Worm (Caenorhabditis elegans) whole organism, L3 larva: ENCODE data around the gene gpr-1.

Experiments used
- R02D3.7 ChIP-seq: fragments of 150-350 bp; optimal IDR thresholded peaks from 2 replicates; lab custom pipeline; 2014; ENCODE audit warnings: missing biosample characterization, missing genetic modification characterization
- ZK546.5 ChIP-seq: sonication (generic microtip); optimal IDR thresholded peaks from 2 replicates; lab custom pipeline; 2017; ENCODE audit warnings: missing biosample characterization, missing genetic modification characterization
- aly-2 ChIP-seq: fragments of 150-350 bp; optimal IDR thresholded peaks from 2 replicates; lab custom pipeline; 2014; ENCODE audit warnings: missing biosample characterization, missing genetic modification characterization
- ceh-16 ChIP-seq: sonication (generic microtip); optimal IDR thresholded peaks from 2 replicates; lab custom pipeline; 2017; ENCODE audit warnings: missing biosample characterization, missing genetic modification characterization
- ceh-28 ChIP-seq: fragments of 150-350 bp; optimal IDR thresholded peaks from 2 replicates; lab custom pipeline; 2014; ENCODE audit warnings: missing biosample characterization, missing genetic modification reagents, missing genetic modification characterization
- ceh-82 ChIP-seq: fragments of 150-350 bp; optimal IDR thresholded peaks from 2 replicates; lab custom pipeline; 2014; ENCODE audit warnings: missing biosample characterization, missing genetic modification characterization
- daf-12 ChIP-seq: fragments of 150-350 bp; optimal IDR thresholded peaks from 2 replicates; lab custom pipeline; 2014; ENCODE audit warnings: missing biosample characterization, missing genetic modification reagents, missing genetic modification characterization
- egl-27 ChIP-seq: sonication (generic microtip); optimal IDR thresholded peaks from 4 replicates; lab custom pipeline; 2017; ENCODE audit warnings: missing biosample characterization, missing genetic modification reagents, missing genetic modification characterization
- elt-1 ChIP-seq: fragments of 150-350 bp; optimal IDR thresholded peaks from 2 replicates; lab custom pipeline; 2014; ENCODE audit warnings: missing biosample characterization, missing genetic modification characterization
- elt-2 ChIP-seq: sonication (generic microtip); optimal IDR thresholded peaks from 2 replicates; lab custom pipeline; 2016; ENCODE audit warnings: missing genetic modification reagents, mild to moderate bottlenecking, missing genetic modification characterization, missing compliant biosample characterization
- elt-3 ChIP-seq, 3 experiments: fragments of 150-350 bp in 1 of 3; sonication (generic microtip) in 2 of 3; optimal IDR thresholded peaks; 2 replicates in 2 of 3; 4 replicates in 1 of 3; lab custom pipeline; 2014 to 2017; ENCODE audit warnings: missing biosample characterization in 3 of 3, missing genetic modification characterization in 3 of 3
- eor-1 ChIP-seq, 2 experiments: fragments of 150-350 bp; optimal IDR thresholded peaks; 2 replicates each; lab custom pipeline; 2014 to 2018; ENCODE audit warnings: missing biosample characterization in 2 of 2, missing genetic modification characterization in 2 of 2
- fkh-10 ChIP-seq: sonication (generic microtip); optimal IDR thresholded peaks from 2 replicates; lab custom pipeline; 2017; ENCODE audit warnings: missing biosample characterization, missing genetic modification reagents, missing genetic modification characterization
- fkh-2 ChIP-seq: fragments of 150-350 bp; optimal IDR thresholded peaks from 2 replicates; lab custom pipeline; 2014; ENCODE audit warnings: missing biosample characterization, missing genetic modification reagents, missing genetic modification characterization
- lin-15B ChIP-seq: fragments of 150-350 bp; optimal IDR thresholded peaks from 2 replicates; lab custom pipeline; 2014; ENCODE audit warnings: missing biosample characterization, missing genetic modification characterization
- lin-39 ChIP-seq: fragments of 150-350 bp; optimal IDR thresholded peaks from 2 replicates; lab custom pipeline; 2018; ENCODE audit warnings: missing biosample characterization, missing genetic modification reagents, missing genetic modification characterization
- lsy-12 ChIP-seq: sonication (generic microtip); optimal IDR thresholded peaks from 2 replicates; lab custom pipeline; 2016; ENCODE audit warnings: mild to moderate bottlenecking, missing genetic modification characterization, missing compliant biosample characterization
- mdl-1 ChIP-seq: fragments of 150-350 bp; optimal IDR thresholded peaks from 2 replicates; lab custom pipeline; 2014; ENCODE audit warnings: missing biosample characterization, missing genetic modification characterization
- nfya-1 ChIP-seq: sonication (generic microtip); optimal IDR thresholded peaks from 2 replicates; lab custom pipeline; 2017; ENCODE audit warnings: missing genetic modification characterization, mild to moderate bottlenecking, missing compliant biosample characterization, antibody characterized with exemption, moderate library complexity; ENCODE audit not compliant: insufficient read depth
- nhr-23 ChIP-seq: fragments of 150-350 bp; optimal IDR thresholded peaks from 2 replicates; lab custom pipeline; 2014; ENCODE audit warnings: missing biosample characterization, missing genetic modification reagents, missing genetic modification characterization
- nhr-237 ChIP-seq: fragments of 150-350 bp; optimal IDR thresholded peaks from 2 replicates; lab custom pipeline; 2014; ENCODE audit warnings: missing biosample characterization, missing genetic modification characterization
- nhr-25 ChIP-seq: sonication (generic microtip); optimal IDR thresholded peaks from 2 replicates; lab custom pipeline; 2017; ENCODE audit warnings: missing biosample characterization, missing genetic modification characterization
- nhr-28 ChIP-seq: fragments of 150-350 bp; optimal IDR thresholded peaks from 2 replicates; lab custom pipeline; 2014; ENCODE audit warnings: missing biosample characterization, missing genetic modification characterization
- nhr-67 ChIP-seq: fragments of 150-350 bp; optimal IDR thresholded peaks from 2 replicates; lab custom pipeline; 2014; ENCODE audit warnings: missing biosample characterization, missing genetic modification characterization
- nhr-76 ChIP-seq: fragments of 150-350 bp; sonication (generic microtip); optimal IDR thresholded peaks from 5 replicates; lab custom pipeline; 2014; ENCODE audit warnings: missing biosample characterization, missing genetic modification characterization
- nhr-77 ChIP-seq: fragments of 150-350 bp; optimal IDR thresholded peaks from 2 replicates; lab custom pipeline; 2014; ENCODE audit warnings: missing biosample characterization, missing genetic modification characterization
- pha-4 ChIP-seq: fragments of 150-350 bp; optimal IDR thresholded peaks from 2 replicates; lab custom pipeline; 2014; ENCODE audit warnings: missing biosample characterization, missing genetic modification reagents, missing genetic modification characterization
- sea-2 ChIP-seq: fragments of 150-350 bp; sonication (generic microtip); optimal IDR thresholded peaks from 4 replicates; lab custom pipeline; 2014; ENCODE audit warnings: missing biosample characterization, missing genetic modification reagents, missing genetic modification characterization
- skn-1 ChIP-seq: fragments of 150-350 bp; optimal IDR thresholded peaks from 2 replicates; lab custom pipeline; 2014; ENCODE audit warnings: missing biosample characterization, missing genetic modification characterization
- unc-39 ChIP-seq: sonication (generic microtip); optimal IDR thresholded peaks from 4 replicates; lab custom pipeline; 2017; ENCODE audit warnings: missing biosample characterization, missing genetic modification characterization
- unc-62 ChIP-seq: fragments of 150-350 bp; sonication (generic microtip); optimal IDR thresholded peaks from 4 replicates; lab custom pipeline; 2014; ENCODE audit warnings: missing biosample characterization, missing genetic modification reagents, missing genetic modification characterization
- zag-1 ChIP-seq: fragments of 150-350 bp; optimal IDR thresholded peaks from 2 replicates; lab custom pipeline; 2014; ENCODE audit warnings: missing biosample characterization, missing genetic modification characterization

Gene gpr-1

ce11 chrIII:8628405-8628982 lies at the start of gene gpr-1, which contains the start of gene polk-1:
Gene gpr-1, plus strand, starts transcription at chrIII:8628932.
Gene polk-1, minus strand, starts transcription at chrIII:8628590.
- TF ChIP-seq lin-39 (tag; lab: Kevin White, UChicago) (peak; percentile 6), nfya-1 (tag; lab: Kevin White, UChicago) (peak; percentile 36), pha-4 (tag; lab: Kevin White, UChicago) (no peak), lin-15B (tag; lab: Kevin White, UChicago) (peak; percentile 57)
- TF ChIP-seq, all 47 proteins: peak for 3

DNA sequence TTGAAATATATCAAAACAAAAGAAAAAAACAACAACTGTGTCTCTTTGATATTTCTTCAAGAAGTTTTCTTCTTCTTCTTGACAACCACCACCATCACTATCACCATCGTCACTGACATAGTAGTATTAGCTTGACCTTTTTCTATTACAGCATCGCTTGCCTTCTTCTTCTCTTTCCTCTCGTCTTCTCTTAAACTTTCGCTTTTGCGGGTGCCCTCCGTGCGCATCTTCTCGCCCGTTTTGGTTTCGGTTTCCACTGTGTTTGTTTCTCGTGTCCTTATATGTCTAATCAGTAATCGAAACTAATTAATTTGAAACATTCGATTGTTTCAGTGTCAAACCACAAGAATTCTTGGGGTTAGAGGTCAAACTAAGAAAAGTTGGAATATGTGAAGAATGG lies 49.4 kb upstream of the gpr-1 start:
- TF ChIP-seq aly-2 (tag; lab: Kevin White, UChicago) (no peak), eor-1 (tag; optimal IDR thresholded peaks at IDR 0.05; lab: Kevin White, UChicago) (no peak), nhr-28 (tag; lab: Kevin White, UChicago) (no peak), mdl-1 (no peak), nhr-237 (no peak), egl-27 (tag; lab: Kevin White, UChicago) (no peak), nhr-23 (tag; lab: Kevin White, UChicago) (peak; percentile 11), daf-12 (tag; lab: Kevin White, UChicago) (no peak), lsy-12 (no peak), sea-2 (GFP tag; lab: Kevin White, UChicago) (no peak), nhr-25 (tag; lab: Kevin White, UChicago) (peak; percentile 83), R02D3.7 (tag; lab: Kevin White, UChicago) (no peak)

ce11 chrIII:8580802-8581201 lies 47.9 kb upstream of the gpr-1 start, which contains the start of gene doxa-1:
Gene doxa-1, plus strand, starts transcription at chrIII:8581102.
- TF ChIP-seq aly-2 (tag; lab: Kevin White, UChicago) (no peak), ceh-82 (tag; lab: Kevin White, UChicago) (no peak), elt-2 (tag; lab: Kevin White, UChicago) (no peak), R02D3.7 (tag; lab: Kevin White, UChicago) (no peak), ZK546.5 (tag; lab: Kevin White, UChicago) (no peak)

DNA sequence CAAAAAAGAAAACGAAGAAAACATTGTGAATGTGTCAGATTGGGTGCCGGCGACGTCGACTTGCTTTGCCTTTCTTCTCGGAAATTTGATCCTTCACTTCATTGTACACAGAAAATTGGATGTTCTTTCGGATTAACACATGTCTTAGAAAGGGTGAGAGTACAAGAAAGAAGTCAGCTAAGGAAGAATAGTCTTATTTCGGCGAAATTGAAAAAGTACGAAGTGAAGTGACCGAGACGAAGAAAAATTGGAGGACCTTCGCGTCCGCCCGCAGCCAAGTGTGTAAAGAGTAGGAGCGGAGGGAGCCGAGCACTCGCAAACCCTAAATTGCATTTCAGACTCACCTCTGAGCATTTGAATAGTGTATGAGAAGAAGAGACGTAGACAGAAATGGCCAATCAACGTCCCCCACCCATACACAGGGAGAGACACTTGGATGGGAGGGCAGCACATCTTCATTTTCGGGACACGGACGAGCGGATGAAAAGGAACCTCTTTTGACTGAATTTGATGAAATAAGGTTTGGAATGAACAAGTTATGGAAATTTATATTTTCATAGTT lies 40.1 kb upstream of the gpr-1 start, which contains the start of gene glr-1:
glr-1 (minus strand) TSS at position 51 of the 562 bp plus-strand sequence.
- TF ChIP-seq fkh-10 (GFP tag; lab: Kevin White, UChicago) = peak; percentile 44
- no peak for TF ChIP-seq elt-1
- peak; percentile 53 for TF ChIP-seq nfya-1 (tag; lab: Kevin White, UChicago)
- no peak for TF ChIP-seq nhr-237
- no peak for TF ChIP-seq nhr-25 (tag; lab: Kevin White, UChicago)

ce11 chrIII:8589195-8589594 lies 39.5 kb upstream of the gpr-1 start, which contains the start of gene fip-3:
Gene fip-3, minus strand, starts transcription at chrIII:8589488.
- no peak for TF ChIP-seq ceh-16 (tag; lab: Kevin White, UChicago)
- no peak for TF ChIP-seq pha-4 (tag; lab: Kevin White, UChicago)
- no peak for TF ChIP-seq elt-1
- no peak for TF ChIP-seq nhr-76
- no peak for TF ChIP-seq lin-39 (tag; lab: Kevin White, UChicago)
- TF ChIP-seq nhr-237 = no peak
- no peak for TF ChIP-seq fkh-2 (tag; lab: Kevin White, UChicago)
- TF ChIP-seq unc-39 (tag; lab: Kevin White, UChicago) = no peak
- TF ChIP-seq elt-2 (tag; lab: Kevin White, UChicago) = no peak
- no peak for TF ChIP-seq skn-1 (tag; lab: Kevin White, UChicago)
- TF ChIP-seq, all 47 proteins: peak for 0

ce11 chrIII:8590882-8591281 lies 37.9 kb upstream of the gpr-1 start, which contains the start of gene fipr-16:
Gene fipr-16, minus strand, starts transcription at chrIII:8590982.
- no peak for TF ChIP-seq mdl-1
- no peak for TF ChIP-seq elt-3 (tag; optimal IDR thresholded peaks at IDR 0.05; lab: Kevin White, UChicago)
- no peak for TF ChIP-seq aly-2 (tag; lab: Kevin White, UChicago)
- no peak for TF ChIP-seq nhr-67 (tag; lab: Kevin White, UChicago)
- no peak for TF ChIP-seq ceh-28 (tag; lab: Kevin White, UChicago)
- TF ChIP-seq unc-62 (GFP tag; lab: Kevin White, UChicago) = no peak
- TF ChIP-seq zag-1 (tag; lab: Kevin White, UChicago) = no peak
- no peak for TF ChIP-seq nhr-76
- TF ChIP-seq ZK546.5 (tag; lab: Kevin White, UChicago) = no peak
- no peak for TF ChIP-seq eor-1 (tag; optimal IDR thresholded peaks at IDR 0.05; lab: Kevin White, UChicago)
- TF ChIP-seq ceh-16 (tag; lab: Kevin White, UChicago) = no peak
- no peak for TF ChIP-seq skn-1 (tag; lab: Kevin White, UChicago)
- no peak for TF ChIP-seq nhr-77 (tag; lab: Kevin White, UChicago)
